Worm (Caenorhabditis elegans) whole organism, midembryonic: ENCODE results near the gene F56D6.14.

ENCODE experiments used
- T22C8.4 ChIP-seq: fragments of 200-800 bp; sonication (Bioruptor generic); IDR thresholded peaks from 2 replicates; pipeline ENCODE4 v1.3.6; 2022; ENCODE audit warnings: missing genetic modification characterization, missing compliant biosample characterization
- cog-1 ChIP-seq: sonication (generic microtip); optimal IDR thresholded peaks from 2 replicates; lab custom pipeline; 2016; ENCODE audit warnings: missing genetic modification characterization, missing compliant biosample characterization
- flt-1 ChIP-seq: fragments of 200-800 bp; sonication (Bioruptor generic); IDR thresholded peaks from 2 replicates; pipeline ENCODE4 v1.3.6; 2022; ENCODE audit warnings: missing genetic modification characterization, missing compliant biosample characterization
- ref-1 ChIP-seq: fragments of 200-800 bp; sonication (Bioruptor generic); conservative IDR thresholded peaks from 2 replicates; pipeline ENCODE4 v1.3.6; 2022; ENCODE audit warnings: missing genetic modification reagents, missing genetic modification characterization, missing compliant biosample characterization
- tab-1 ChIP-seq: fragments of 200-800 bp; sonication (Bioruptor generic); IDR thresholded peaks from 2 replicates; pipeline ENCODE4 v1.3.6; 2022; ENCODE audit warnings: missing genetic modification characterization, missing compliant biosample characterization

DNA sequence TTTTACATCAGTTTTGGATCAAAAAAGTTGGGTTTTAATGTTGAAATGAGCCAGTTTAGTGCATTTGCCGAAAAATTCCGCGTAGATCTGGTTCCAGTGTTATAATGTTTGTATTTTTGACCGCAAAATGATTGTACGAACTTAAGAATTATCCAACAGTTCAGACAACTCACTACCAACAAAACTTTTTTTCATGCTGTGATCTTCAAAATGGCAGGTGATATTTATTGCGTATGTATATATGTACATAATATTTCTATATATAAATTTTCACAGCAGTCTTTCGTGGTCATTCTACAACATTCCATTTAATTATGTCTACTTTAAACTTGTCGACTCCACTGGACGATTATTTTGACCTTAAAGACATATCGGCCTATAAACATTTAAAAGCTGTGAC lies 2.2 kb upstream of the F56D6.14 start, which contains the start of gene srz-20:
- no peak for TF ChIP-seq T22C8.4 (GFP tag; lab: Robert Waterston, UW)
- TF ChIP-seq cog-1 (tag; lab: Kevin White, UChicago), result no peak
- TF ChIP-seq flt-1, result no peak
- no peak for TF ChIP-seq ref-1
- TF ChIP-seq tab-1 (GFP tag; lab: Robert Waterston, UW), result no peak
